Worm (Caenorhabditis elegans): Measurements from ENCODE around the gene F40F8.12.

The F40F8.12 gene

DNA sequence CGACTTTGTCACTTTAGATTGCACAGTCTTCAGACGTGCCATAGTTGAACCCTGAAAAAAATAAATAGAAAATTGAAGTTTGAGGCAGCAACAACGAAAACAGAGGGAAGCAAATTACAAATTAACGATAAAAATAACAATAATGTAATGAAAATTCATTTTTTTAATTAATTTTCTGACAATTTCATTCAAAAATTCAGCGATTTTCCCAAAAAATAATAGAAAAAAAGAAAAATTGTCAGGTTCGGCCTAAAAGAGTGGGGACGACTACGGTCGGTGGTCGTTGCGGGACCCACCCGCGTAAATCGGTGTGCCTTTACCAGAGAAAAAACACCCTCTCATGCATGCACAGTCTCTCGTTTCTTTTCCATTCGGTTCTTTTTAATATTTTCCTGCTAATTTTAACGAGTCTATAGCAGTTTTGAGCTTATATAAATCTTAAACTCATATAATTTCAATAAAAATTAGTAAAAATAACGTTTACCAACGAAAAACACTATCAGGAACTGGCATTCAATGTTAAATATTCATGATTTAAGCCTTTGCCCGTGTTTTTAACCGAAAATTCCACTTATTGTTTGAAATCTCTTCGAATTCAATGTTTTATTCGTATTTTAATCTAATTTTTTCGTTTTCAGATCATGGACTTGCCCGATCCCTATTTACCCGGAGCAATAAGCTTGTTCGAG is 3.2 kb upstream of the F40F8.12 start, which contains the start of the genes rps-9 and lsm-1:
TSS of gene rps-9 (minus strand) at position 51 of the 689 bp plus-strand sequence.
TSS of gene lsm-1 (plus strand) at position 639 of the 689 bp plus-strand sequence.
- TF ChIP-seq ztf-23 (GFP tag; IDR thresholded peaks at IDR 0.05) (no peak), flt-1 (GFP tag; IDR thresholded peaks at IDR 0.05) (peak; percentile 46; the same call in 1 of the 2 replicates)

DNA sequence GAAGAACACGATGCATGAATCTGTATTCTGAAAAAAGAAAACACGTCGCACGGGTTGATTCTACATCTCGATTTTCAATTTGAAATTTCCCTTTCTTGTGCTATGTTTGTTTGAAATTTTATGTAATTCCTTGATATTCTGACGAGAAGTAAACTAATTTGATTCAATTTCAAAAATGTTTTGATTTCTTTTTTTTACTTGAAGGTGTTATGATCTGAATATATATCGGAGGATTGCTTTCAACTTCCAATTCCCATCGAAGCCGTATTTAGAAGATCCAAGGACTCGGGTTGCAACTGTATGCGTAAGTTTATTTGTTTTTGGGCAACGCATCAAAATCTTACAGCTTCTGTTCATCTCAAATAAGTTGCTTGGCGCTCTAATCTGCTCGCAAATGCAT is 2.3 kb upstream of the F40F8.12 start, which contains the start of gene F40F8.1:
TSS of gene F40F8.1 (plus strand) at position 301 of the 400 bp plus-strand sequence.
- TF ChIP-seq flt-1 (GFP tag; IDR thresholded peaks at IDR 0.05) (no peak), med-1 (GFP tag; optimal IDR thresholded peaks at IDR 0.05; ENCODE audit: insufficient read depth) (no peak), cog-1 (tag; optimal IDR thresholded peaks at IDR 0.05) (no peak), T22C8.4 (GFP tag; IDR thresholded peaks at IDR 0.05) (no peak)

DNA sequence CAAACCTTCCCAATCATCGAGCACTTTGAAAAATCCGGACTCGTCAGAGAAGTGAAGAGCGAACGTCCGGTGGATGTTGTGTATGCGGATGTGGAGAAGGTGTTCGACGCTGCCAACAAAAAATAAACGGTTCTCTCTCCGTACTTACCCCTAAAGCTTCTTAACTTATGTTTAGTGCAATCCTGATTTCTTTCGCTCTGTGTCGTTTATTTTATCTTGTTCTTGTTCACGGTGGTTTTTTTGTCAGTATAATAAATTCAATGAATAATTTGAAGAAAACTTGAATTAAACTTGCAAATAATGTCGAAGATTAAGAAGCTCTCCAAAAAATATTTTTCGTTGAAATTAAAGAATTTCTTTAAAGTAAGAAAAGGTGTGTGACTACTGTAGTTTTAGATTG is 628 bp upstream of the F40F8.12 start, which contains the start of gene F40F8.3:
TSS of gene F40F8.3 (plus strand) at position 301 of the 400 bp plus-strand sequence.
- TF ChIP-seq klf-2 (GFP tag; conservative IDR thresholded peaks at IDR 0.05) (no peak), ztf-29 (GFP tag; IDR thresholded peaks at IDR 0.05) (no peak), ztf-23 (GFP tag; IDR thresholded peaks at IDR 0.05) (no peak), cog-1 (tag; optimal IDR thresholded peaks at IDR 0.05) (no peak), ref-1 (GFP tag; conservative IDR thresholded peaks at IDR 0.05) (no peak), tab-1 (GFP tag; IDR thresholded peaks at IDR 0.05) (no peak), flt-1 (GFP tag; IDR thresholded peaks at IDR 0.05) (no peak), med-1 (GFP tag; optimal IDR thresholded peaks at IDR 0.05; ENCODE audit: insufficient read depth) (no peak), T22C8.4 (GFP tag; IDR thresholded peaks at IDR 0.05) (no peak)

DNA sequence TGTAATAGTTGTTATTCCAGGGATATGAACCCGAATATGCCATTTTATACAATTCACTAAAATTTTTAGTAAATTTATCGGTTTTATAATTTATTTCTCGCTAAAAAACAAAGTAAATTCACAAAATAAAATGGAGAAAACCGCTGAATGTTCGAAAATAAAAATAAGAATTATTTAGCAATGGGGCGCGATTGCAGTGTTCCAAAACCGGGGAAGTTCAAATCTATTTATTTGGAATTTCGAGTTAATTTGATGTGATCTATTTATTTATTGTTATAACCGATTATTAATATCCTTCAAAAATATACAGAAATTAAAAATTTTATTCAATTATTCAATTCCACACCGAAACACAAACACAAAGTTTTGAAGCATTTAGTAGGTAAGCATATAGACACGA is 2.9 kb downstream of the F40F8.12 start, which contains the start of gene F40F8.11:
TSS of gene F40F8.11 (minus strand) at position 49 of the 400 bp plus-strand sequence.
- TF ChIP-seq med-1 (GFP tag; optimal IDR thresholded peaks at IDR 0.05; ENCODE audit: insufficient read depth) = no peak
- TF ChIP-seq klf-2 (GFP tag; conservative IDR thresholded peaks at IDR 0.05) = no peak
- TF ChIP-seq cog-1 (tag; optimal IDR thresholded peaks at IDR 0.05) = peak; percentile 10

DNA sequence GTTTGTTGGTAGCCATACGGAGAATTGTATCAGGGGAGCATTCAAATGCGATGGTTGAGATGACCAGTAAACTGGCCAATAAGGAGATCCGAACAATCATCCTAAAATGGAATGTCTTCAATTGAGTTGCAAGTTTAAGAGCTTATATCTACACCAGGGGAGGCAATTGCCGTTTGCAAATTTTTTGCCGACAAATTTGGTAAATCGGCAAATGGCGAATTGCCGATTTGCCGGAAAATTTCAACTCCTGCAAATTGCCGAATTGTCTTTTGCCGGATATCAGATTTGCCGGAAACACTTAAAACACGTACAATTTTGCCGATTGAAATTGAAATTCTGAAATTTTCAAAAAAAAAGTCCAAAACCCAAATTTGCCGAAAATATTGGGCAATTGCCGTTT is 5.2 kb downstream of the F40F8.12 start, which contains the start of gene F40F8.5:
TSS of gene F40F8.5 (minus strand) at position 101 of the 400 bp plus-strand sequence.
- TF ChIP-seq T22C8.4 (GFP tag; IDR thresholded peaks at IDR 0.05) = no peak
- no peak for TF ChIP-seq cog-1 (tag; optimal IDR thresholded peaks at IDR 0.05)
- no peak for TF ChIP-seq tab-1 (GFP tag; IDR thresholded peaks at IDR 0.05)
- TF ChIP-seq klf-2 (GFP tag; conservative IDR thresholded peaks at IDR 0.05) = no peak
- no peak for TF ChIP-seq med-1 (GFP tag; optimal IDR thresholded peaks at IDR 0.05; ENCODE audit: insufficient read depth)
- no peak for TF ChIP-seq ref-1 (GFP tag; conservative IDR thresholded peaks at IDR 0.05)
- TF ChIP-seq ztf-23 (GFP tag; IDR thresholded peaks at IDR 0.05) = no peak
- TF ChIP-seq ztf-29 (GFP tag; IDR thresholded peaks at IDR 0.05) = no peak
- TF ChIP-seq flt-1 (GFP tag; IDR thresholded peaks at IDR 0.05) = no peak

DNA sequence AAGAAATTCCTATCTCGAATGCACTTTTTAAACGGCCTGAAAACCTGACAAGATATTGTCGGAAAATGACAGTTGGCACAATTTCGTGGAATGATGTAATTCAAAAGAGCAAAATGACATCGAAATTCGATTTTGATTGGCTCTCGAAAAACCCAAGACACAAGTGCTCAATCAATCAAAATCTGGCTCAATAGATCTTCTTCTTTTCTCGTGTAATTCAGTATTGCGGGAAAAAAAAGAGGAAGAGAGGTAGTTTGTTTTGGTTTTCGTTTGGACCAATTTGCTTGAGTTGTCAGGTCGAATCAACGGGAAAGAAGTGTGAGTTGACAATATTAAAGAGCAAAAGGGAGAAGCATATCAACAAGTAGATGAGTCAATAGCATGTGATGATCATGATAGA is 6.2 kb downstream of the F40F8.12 start:
- TF ChIP-seq klf-2 (GFP tag; conservative IDR thresholded peaks at IDR 0.05) (no peak), T22C8.4 (GFP tag; IDR thresholded peaks at IDR 0.05) (no peak), cog-1 (tag; optimal IDR thresholded peaks at IDR 0.05) (no peak), ztf-29 (GFP tag; IDR thresholded peaks at IDR 0.05) (no peak), tab-1 (GFP tag; IDR thresholded peaks at IDR 0.05) (no peak), ref-1 (GFP tag; conservative IDR thresholded peaks at IDR 0.05) (no peak), med-1 (GFP tag; optimal IDR thresholded peaks at IDR 0.05; ENCODE audit: insufficient read depth) (no peak), ztf-23 (GFP tag; IDR thresholded peaks at IDR 0.05) (no peak), flt-1 (GFP tag; IDR thresholded peaks at IDR 0.05) (no peak)

DNA sequence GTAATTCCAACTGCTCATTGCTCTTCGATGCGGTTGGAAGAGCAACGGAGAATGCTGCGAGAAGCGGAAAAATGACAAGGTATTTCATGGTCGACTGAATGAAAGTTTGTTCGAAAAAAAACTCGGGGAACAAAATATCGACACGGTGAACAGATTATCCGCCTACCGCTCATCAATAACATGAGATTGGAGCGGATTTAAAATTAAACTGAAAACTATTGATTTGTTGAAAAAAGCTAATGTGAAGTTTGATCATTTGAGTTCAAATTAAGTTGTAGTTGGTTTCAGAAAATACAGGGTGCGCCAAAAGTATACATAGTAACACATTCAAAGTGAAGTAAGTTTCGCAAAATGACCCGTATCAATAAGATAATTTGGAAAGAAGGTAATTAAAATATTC is 10.5 kb downstream of the F40F8.12 start, which contains the start of gene F40F8.4:
TSS of gene F40F8.4 (minus strand) at position 101 of the 400 bp plus-strand sequence.
- no peak for TF ChIP-seq ztf-29 (GFP tag; IDR thresholded peaks at IDR 0.05)
- no peak for TF ChIP-seq klf-2 (GFP tag; conservative IDR thresholded peaks at IDR 0.05)
- TF ChIP-seq T22C8.4 (GFP tag; IDR thresholded peaks at IDR 0.05) = no peak
- no peak for TF ChIP-seq med-1 (GFP tag; optimal IDR thresholded peaks at IDR 0.05; ENCODE audit: insufficient read depth)
- TF ChIP-seq cog-1 (tag; optimal IDR thresholded peaks at IDR 0.05) = no peak
- no peak for TF ChIP-seq ref-1 (GFP tag; conservative IDR thresholded peaks at IDR 0.05)
- TF ChIP-seq ztf-23 (GFP tag; IDR thresholded peaks at IDR 0.05) = no peak
- TF ChIP-seq tab-1 (GFP tag; IDR thresholded peaks at IDR 0.05) = no peak
- TF ChIP-seq flt-1 (GFP tag; IDR thresholded peaks at IDR 0.05) = no peak

DNA sequence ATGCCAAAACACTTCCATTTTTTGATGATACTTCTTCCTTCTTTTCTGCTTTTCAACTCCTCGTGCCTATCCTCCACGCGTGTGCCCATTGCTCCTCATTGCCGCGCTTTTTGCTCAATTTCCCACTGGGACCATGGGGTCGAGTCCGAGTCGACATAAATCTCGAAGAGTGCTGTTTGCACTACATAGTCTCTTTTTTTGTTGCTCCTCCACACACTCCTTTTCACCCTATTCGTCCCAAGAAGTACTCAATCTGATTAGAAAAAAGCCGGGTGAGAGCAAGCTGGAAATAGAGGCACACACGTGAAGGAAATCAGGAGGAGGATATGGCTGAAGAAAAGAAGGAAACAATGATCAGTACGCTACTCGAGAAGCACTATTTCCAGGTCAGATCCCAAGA is 13.0 kb downstream of the F40F8.12 start, which contains the start of gene arrd-6:
TSS of gene arrd-6 (plus strand) at position 169 of the 400 bp plus-strand sequence.
- TF ChIP-seq tab-1 (GFP tag; IDR thresholded peaks at IDR 0.05) (no peak), flt-1 (GFP tag; IDR thresholded peaks at IDR 0.05) (no peak), ref-1 (GFP tag; conservative IDR thresholded peaks at IDR 0.05) (no peak), med-1 (GFP tag; optimal IDR thresholded peaks at IDR 0.05; ENCODE audit: insufficient read depth) (no peak), ztf-23 (GFP tag; IDR thresholded peaks at IDR 0.05) (no peak), T22C8.4 (GFP tag; IDR thresholded peaks at IDR 0.05) (no peak), cog-1 (tag; optimal IDR thresholded peaks at IDR 0.05) (no peak), ztf-29 (GFP tag; IDR thresholded peaks at IDR 0.05) (no peak), klf-2 (GFP tag; conservative IDR thresholded peaks at IDR 0.05) (no peak)

DNA sequence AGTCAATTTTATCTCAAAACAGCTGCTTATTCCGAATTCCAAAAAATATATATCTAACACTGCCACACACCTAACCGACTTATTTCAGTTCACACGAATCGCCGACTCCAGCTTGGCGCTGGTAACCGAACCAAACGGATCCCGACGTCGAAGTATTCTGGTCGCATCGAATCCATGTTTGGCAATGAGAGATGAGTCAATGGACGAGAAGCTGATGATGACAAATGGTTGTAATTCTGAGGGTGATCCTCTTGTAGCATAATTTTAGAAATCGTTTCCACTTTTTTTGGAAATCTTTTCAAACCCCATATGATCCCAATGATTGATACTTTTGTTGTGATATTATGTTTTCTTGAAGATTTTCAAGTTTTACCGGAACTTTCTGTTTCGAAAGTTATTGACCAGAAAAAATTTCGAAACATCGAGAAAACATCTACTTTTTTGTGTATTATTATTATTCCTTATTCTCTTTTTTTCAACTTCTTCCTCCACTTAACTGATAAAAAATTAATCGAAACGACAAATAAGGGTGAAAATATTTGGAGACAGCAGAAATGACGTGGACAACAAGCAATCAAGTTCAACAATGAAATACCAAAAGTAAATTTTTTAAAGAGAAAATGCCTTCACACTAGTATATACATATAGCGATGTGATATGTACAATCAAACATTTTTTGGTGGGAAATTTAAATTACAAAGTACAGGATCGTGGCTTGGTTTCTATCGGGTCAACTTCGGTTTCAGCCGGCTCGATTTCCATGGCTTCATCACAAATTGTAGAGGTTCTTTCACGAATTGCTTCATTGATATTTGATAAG is 20.5 kb downstream of the F40F8.12 start:
- TF ChIP-seq T22C8.4 (GFP tag; IDR thresholded peaks at IDR 0.05) (no peak), flt-1 (GFP tag; IDR thresholded peaks at IDR 0.05) (no peak), ztf-29 (GFP tag; IDR thresholded peaks at IDR 0.05) (no peak), tab-1 (GFP tag; IDR thresholded peaks at IDR 0.05) (no peak), ztf-23 (GFP tag; IDR thresholded peaks at IDR 0.05) (no peak), ref-1 (GFP tag; conservative IDR thresholded peaks at IDR 0.05) (no peak), med-1 (GFP tag; optimal IDR thresholded peaks at IDR 0.05; ENCODE audit: insufficient read depth) (no peak), klf-2 (GFP tag; conservative IDR thresholded peaks at IDR 0.05) (no peak), cog-1 (tag; optimal IDR thresholded peaks at IDR 0.05) (no peak)

Measured in whole organism, midembryonic.